Fruit fly (Drosophila melanogaster) whole organism, embryonic: Measurements from ENCODE around the gene DEF8.

ENCODE experiments used
- Adf1 ChIP-seq: fragments of 200-800 bp; sonication (Bioruptor generic); IDR thresholded peaks from 2 replicates; pipeline ENCODE4 v1.3.6; 2022; ENCODE audit warnings: missing biosample characterization, missing genetic modification characterization
- CG10147 ChIP-seq: fragments of 200-800 bp; sonication (Bioruptor generic); optimal IDR thresholded peaks from 2 replicates; lab custom pipeline; 2019; ENCODE audit warnings: missing biosample characterization, mild to moderate bottlenecking, missing genetic modification characterization, moderate library complexity
- CG12236 ChIP-seq: fragments of 200-800 bp; sonication (Bioruptor generic); optimal IDR thresholded peaks from 2 replicates; lab custom pipeline; 2016; ENCODE audit warnings: missing biosample characterization, missing genetic modification characterization
- CG12659 ChIP-seq: fragments of 200-800 bp; sonication (Bioruptor generic); optimal IDR thresholded peaks from 3 replicates; lab custom pipeline; 2017; ENCODE audit warnings: mild to moderate bottlenecking, missing biosample characterization, missing genetic modification reagents, missing genetic modification characterization
- CG13775 ChIP-seq: fragments of 200-800 bp; sonication (Bioruptor generic); optimal IDR thresholded peaks from 3 replicates; lab custom pipeline; 2017; ENCODE audit warnings: missing biosample characterization, mild to moderate bottlenecking, missing genetic modification characterization
- CG1529 ChIP-seq: fragments of 200-800 bp; sonication (Bioruptor generic); optimal IDR thresholded peaks from 3 replicates; lab custom pipeline; 2018; ENCODE audit warnings: missing biosample characterization, missing genetic modification characterization
- CG15601 ChIP-seq: fragments of 200-800 bp; sonication (Bioruptor generic); optimal IDR thresholded peaks from 3 replicates; lab custom pipeline; 2019; ENCODE audit warnings: missing biosample characterization, mild to moderate bottlenecking, missing genetic modification characterization, moderate library complexity
- CG17359 ChIP-seq: fragments of 200-800 bp; sonication (Bioruptor generic); optimal IDR thresholded peaks from 3 replicates; lab custom pipeline; 2018; ENCODE audit warnings: missing biosample characterization, mild to moderate bottlenecking, missing genetic modification characterization, moderate library complexity
- CG1792 ChIP-seq: fragments of 200-800 bp; sonication (Bioruptor generic); optimal IDR thresholded peaks from 2 replicates; lab custom pipeline; 2016; ENCODE audit warnings: missing biosample characterization, missing genetic modification characterization
- CG18011 ChIP-seq: fragments of 200-800 bp; sonication (Bioruptor generic); optimal IDR thresholded peaks from 2 replicates; lab custom pipeline; 2017; ENCODE audit warnings: missing biosample characterization, missing genetic modification characterization, mild to moderate bottlenecking, moderate library complexity, missing genotype
- CG2116 ChIP-seq: fragments of 200-800 bp; sonication (Bioruptor generic); optimal IDR thresholded peaks from 3 replicates; lab custom pipeline; 2018; ENCODE audit warnings: missing biosample characterization, mild to moderate bottlenecking, missing genetic modification characterization
- CG33213 ChIP-seq: fragments of 200-800 bp; sonication (Bioruptor generic); optimal IDR thresholded peaks from 3 replicates; lab custom pipeline; 2016; ENCODE audit warnings: missing biosample characterization, missing genetic modification characterization
- CG34224 ChIP-seq: fragments of 200-800 bp; sonication (Bioruptor generic); IDR thresholded peaks from 3 replicates; pipeline ENCODE4 v1.3.6; 2022; ENCODE audit warnings: missing biosample characterization, missing genetic modification characterization; ENCODE audit not compliant: partially characterized antibody
- CG34376 ChIP-seq: fragments of 200-800 bp; sonication (Bioruptor generic); optimal IDR thresholded peaks from 2 replicates; lab custom pipeline; 2018; ENCODE audit warnings: missing biosample characterization, mild to moderate bottlenecking, missing genetic modification characterization
- CG34422 ChIP-seq: fragments of 200-800 bp; sonication (Bioruptor generic); IDR thresholded peaks from 3 replicates; pipeline ENCODE4 v1.3.6; 2022; ENCODE audit warnings: missing biosample characterization, missing genetic modification characterization
- CG4707 ChIP-seq: fragments of 200-800 bp; sonication (Bioruptor generic); optimal IDR thresholded peaks from 2 replicates; lab custom pipeline; 2018; ENCODE audit warnings: missing biosample characterization, mild to moderate bottlenecking, missing genetic modification characterization, moderate library complexity
- CG5180 ChIP-seq: fragments of 200-800 bp; sonication (Bioruptor generic); optimal IDR thresholded peaks from 3 replicates; lab custom pipeline; 2017; ENCODE audit warnings: missing biosample characterization, missing genetic modification characterization, mild to moderate bottlenecking, moderate library complexity, missing genetic modification reagents
- CG6272 ChIP-seq: fragments of 200-800 bp; sonication (Bioruptor generic); IDR thresholded peaks from 2 replicates; pipeline ENCODE4 v1.3.6; 2022; ENCODE audit warnings: missing biosample characterization, missing genetic modification characterization
- CG6689 ChIP-seq: fragments of 200-800 bp; sonication (Bioruptor generic); IDR thresholded peaks from 2 replicates; pipeline ENCODE4 v1.3.6; 2022; ENCODE audit warnings: missing biosample characterization, missing genetic modification characterization
- CG7271 ChIP-seq: fragments of 200-800 bp; sonication (Bioruptor generic); optimal IDR thresholded peaks from 2 replicates; lab custom pipeline; 2018; ENCODE audit warnings: missing biosample characterization, mild to moderate bottlenecking, missing genetic modification characterization, moderate library complexity
- CG7839 ChIP-seq: fragments of 200-800 bp; sonication (Bioruptor generic); optimal IDR thresholded peaks from 3 replicates; lab custom pipeline; 2018; ENCODE audit warnings: missing biosample characterization, mild to moderate bottlenecking, missing genetic modification characterization, moderate library complexity
- CG8281 ChIP-seq: fragments of 200-800 bp; sonication (Bioruptor generic); optimal IDR thresholded peaks from 2 replicates; lab custom pipeline; 2018; ENCODE audit warnings: missing biosample characterization, mild to moderate bottlenecking, missing genetic modification characterization, moderate library complexity
- CrebB ChIP-seq: fragments of 200-800 bp; sonication (Bioruptor generic); optimal IDR thresholded peaks from 3 replicates; lab custom pipeline; 2018; ENCODE audit warnings: missing biosample characterization, mild to moderate bottlenecking, missing genetic modification characterization
- Dref ChIP-seq: fragments of 200-800 bp; sonication (Bioruptor generic); IDR thresholded peaks from 2 replicates; pipeline ENCODE4 v1.3.6; 2022; ENCODE audit warnings: missing biosample characterization, missing genetic modification characterization
- Ets97D ChIP-seq: fragments of 200-800 bp; sonication (Bioruptor generic); optimal IDR thresholded peaks from 3 replicates; lab custom pipeline; 2016; ENCODE audit warnings: missing biosample characterization, missing genetic modification characterization
- H15 ChIP-seq: fragments of 200-800 bp; sonication (Bioruptor generic); IDR thresholded peaks from 3 replicates; pipeline ENCODE4 v1.3.6; 2022; ENCODE audit warnings: missing biosample characterization, missing genetic modification characterization
- Hey ChIP-seq: fragments of 200-800 bp; sonication (Bioruptor generic); optimal IDR thresholded peaks from 3 replicates; lab custom pipeline; 2018; ENCODE audit warnings: missing biosample characterization, mild to moderate bottlenecking, missing genetic modification characterization
- Hmr ChIP-seq: fragments of 200-800 bp; sonication (Bioruptor generic); optimal IDR thresholded peaks from 3 replicates; lab custom pipeline; 2017; ENCODE audit warnings: mild to moderate bottlenecking, missing biosample characterization, missing genetic modification reagents, missing genetic modification characterization
- Hsf ChIP-seq: fragments of 200-800 bp; sonication (Bioruptor generic); optimal IDR thresholded peaks from 3 replicates; lab custom pipeline; 2016; ENCODE audit warnings: missing biosample characterization, missing genetic modification characterization
- Oaz ChIP-seq: fragments of 200-800 bp; sonication (Bioruptor generic); IDR thresholded peaks from 2 replicates; pipeline ENCODE4 v1.3.6; 2022; ENCODE audit warnings: missing biosample characterization, missing genetic modification characterization
- Pdp1 ChIP-seq, 2 experiments: fragments of 200-800 bp; sonication (Bioruptor generic); optimal IDR thresholded peaks; 3 replicates each; lab custom pipeline; 2016; ENCODE audit warnings: missing biosample characterization in 2 of 2, missing genetic modification characterization in 2 of 2, mild to moderate bottlenecking in 1 of 2, moderate library complexity in 1 of 2
- Tbp ChIP-seq: fragments of >200 bp; optimal IDR thresholded peaks from 2 replicates; lab custom pipeline; 2018; ENCODE audit warnings: missing biosample characterization, missing genetic modification characterization
- Trl ChIP-seq, 3 experiments: fragments of >200 bp in 2 of 3; fragments of 200-800 bp in 1 of 3; sonication (Bioruptor generic) in 1 of 3; optimal IDR thresholded peaks; 2 replicates in 1 of 3; 3 replicates in 2 of 3; lab custom pipeline; 2016 to 2017; ENCODE audit warnings: missing biosample characterization in 1 of 3, missing genetic modification characterization in 1 of 3
- ab ChIP-seq: fragments of 200-800 bp; sonication (Bioruptor generic); optimal IDR thresholded peaks from 2 replicates; lab custom pipeline; 2016; ENCODE audit warnings: missing biosample characterization, missing genetic modification characterization
- al ChIP-seq: fragments of 200-800 bp; sonication (Bioruptor generic); IDR thresholded peaks from 2 replicates; pipeline ENCODE4 v1.3.6; 2022; ENCODE audit warnings: missing biosample characterization, missing genetic modification characterization
- az2 ChIP-seq: fragments of 200-800 bp; sonication (Bioruptor generic); optimal IDR thresholded peaks from 3 replicates; lab custom pipeline; 2016; ENCODE audit warnings: missing biosample characterization, missing genetic modification characterization
- croc ChIP-seq: fragments of 200-800 bp; sonication (Bioruptor generic); conservative IDR thresholded peaks from 3 replicates; pipeline ENCODE4 v1.3.6; 2022; ENCODE audit warnings: missing biosample characterization, missing genetic modification characterization
- dm ChIP-seq: fragments of 200-800 bp; sonication (Bioruptor generic); optimal IDR thresholded peaks from 3 replicates; lab custom pipeline; 2016; ENCODE audit warnings: missing biosample characterization, missing genetic modification characterization
- dmrt99B ChIP-seq: fragments of 200-800 bp; sonication (Bioruptor generic); optimal IDR thresholded peaks from 2 replicates; lab custom pipeline; 2018; ENCODE audit warnings: missing biosample characterization, mild to moderate bottlenecking, missing genetic modification characterization, moderate library complexity
- esg ChIP-seq: fragments of 200-800 bp; sonication (Bioruptor generic); conservative IDR thresholded peaks from 2 replicates; pipeline ENCODE4 v1.3.6; 2022; ENCODE audit warnings: missing biosample characterization, missing genetic modification characterization
- exex ChIP-seq: fragments of 200-800 bp; sonication (Bioruptor generic); optimal IDR thresholded peaks from 4 replicates; lab custom pipeline; 2018; ENCODE audit warnings: missing biosample characterization, mild to moderate bottlenecking, missing genetic modification characterization, moderate library complexity
- gfzf ChIP-seq: fragments of 200-800 bp; sonication (Bioruptor generic); optimal IDR thresholded peaks from 2 replicates; lab custom pipeline; 2016; ENCODE audit warnings: missing biosample characterization, mild to moderate bottlenecking, missing genetic modification characterization, moderate library complexity
- hkb ChIP-seq, 2 experiments: fragments of 200-800 bp in 1 of 2; fragments of >200 bp in 1 of 2; sonication (Bioruptor generic) in 1 of 2; IDR thresholded peaks in 1 of 2; optimal IDR thresholded peaks in 1 of 2; 2 replicates each; pipeline versions ENCODE4 v1.3.6 to Lab custom; 2017 to 2022; ENCODE audit warnings: missing biosample characterization in 1 of 2, missing genetic modification characterization in 1 of 2
- maf-S ChIP-seq: fragments of 200-800 bp; sonication (Bioruptor generic); optimal IDR thresholded peaks from 2 replicates; lab custom pipeline; 2016; ENCODE audit warnings: missing biosample characterization, missing genetic modification characterization
- nerfin-2 ChIP-seq: fragments of 200-800 bp; sonication (Bioruptor generic); IDR thresholded peaks from 2 replicates; pipeline ENCODE4 v1.3.6; 2022; ENCODE audit warnings: missing biosample characterization, missing genetic modification characterization; ENCODE audit not compliant: partially characterized antibody
- nmo ChIP-seq: fragments of 200-800 bp; sonication (Bioruptor generic); optimal IDR thresholded peaks from 2 replicates; lab custom pipeline; 2018; ENCODE audit warnings: missing biosample characterization, mild to moderate bottlenecking, missing genetic modification characterization, moderate library complexity
- repo ChIP-seq: fragments of 200-800 bp; sonication (Bioruptor generic); optimal IDR thresholded peaks from 2 replicates; lab custom pipeline; 2016; ENCODE audit warnings: missing biosample characterization, missing genetic modification characterization
- run ChIP-seq: fragments of 200-800 bp; sonication (Bioruptor generic); optimal IDR thresholded peaks from 3 replicates; lab custom pipeline; 2018; ENCODE audit warnings: missing biosample characterization, mild to moderate bottlenecking, missing genetic modification characterization
- shn ChIP-seq: fragments of 200-800 bp; sonication (Bioruptor generic); optimal IDR thresholded peaks from 3 replicates; lab custom pipeline; 2016; ENCODE audit warnings: missing biosample characterization, missing genetic modification characterization

Gene DEF8

DNA sequence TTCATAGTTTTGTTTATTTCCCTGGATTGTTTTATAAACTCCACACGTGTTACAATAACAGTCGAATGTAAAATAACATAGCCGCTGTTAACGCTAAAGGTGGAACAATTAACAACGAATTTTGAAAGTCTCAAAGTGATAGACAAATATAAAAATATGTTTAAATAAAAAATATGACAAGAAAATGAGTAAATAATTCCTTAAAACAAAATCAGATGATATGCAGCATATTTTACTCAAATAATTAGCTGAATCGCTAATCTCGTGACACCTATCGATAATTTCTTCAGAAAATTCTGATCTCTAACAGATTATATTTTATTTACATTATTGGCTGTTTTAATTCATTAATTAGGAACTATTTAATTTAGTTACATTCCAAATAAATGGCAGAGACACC lies 4.7 kb downstream of the DEF8 start, which contains the start of the genes CG5645 and Atg12:
Gene CG5645, minus strand, starts transcription at position 77 of the 400 bp plus-strand sequence.
Gene Atg12, plus strand, starts transcription at position 338 of the 400 bp plus-strand sequence.
- TF ChIP-seq repo (no peak), CG34224 (GFP tag; lab: Robert Waterston, UW) (peak; percentile 82), CG34376 (peak; percentile 57), shn (GFP tag; lab: Kevin White, UChicago) (no peak), CrebB (tag; lab: Kevin White, UChicago) (peak; percentile 4), CG12659 (GFP tag; lab: Kevin White, UChicago) (peak; percentile 60), az2 (GFP tag; lab: Kevin White, UChicago) (peak; percentile 49), dm (GFP tag; lab: Kevin White, UChicago) (no peak), Hey (tag; lab: Kevin White, UChicago) (no peak), Dref (GFP tag; lab: Robert Waterston, UW) (peak; percentile 61), CG7271 (tag; lab: Kevin White, UChicago) (no peak), H15 (GFP tag; lab: Robert Waterston, UW) (no peak; the same call in 2 of the 3 replicates), CG34422 (peak; percentile 56; the same call in 2 of the 3 replicates), CG7839 (tag; lab: Kevin White, UChicago) (peak; percentile 54), CG1529 (GFP tag; lab: Kevin White, UChicago) (no peak), CG6689 (GFP tag; lab: Robert Waterston, UW) (peak; percentile 34; the same call in 1 of the 2 replicates), CG33213 (no peak), Hmr (peak; percentile 44), CG13775 (GFP tag; lab: Kevin White, UChicago) (peak; percentile 27), CG10147 (peak; percentile 10), CG1792 (no peak), nerfin-2 (peak; percentile 56; the same call in 1 of the 2 replicates), CG18011 (GFP tag; lab: Kevin White, UChicago) (peak; percentile 10), esg (GFP tag; lab: Robert Waterston, UW) (0 out of 2 replicates have a peak, but pooled peaks have one; percentile 19), CG4707 (GFP tag; lab: Kevin White, UChicago) (no peak), croc (GFP tag; lab: Robert Waterston, UW) (no peak), hkb (optimal IDR thresholded peaks at IDR 0.05; lab: Kevin White, UChicago) (no peak), hkb (GFP tag; IDR thresholded peaks at IDR 0.05; lab: Robert Waterston, UW) (peak; percentile 61; the same call in 1 of the 2 replicates), CG17359 (tag; lab: Kevin White, UChicago) (peak; percentile 66), Adf1 (GFP tag; lab: Robert Waterston, UW) (no peak), Hsf (peak; percentile 4), dmrt99B (peak; percentile 51), CG5180 (GFP tag; lab: Kevin White, UChicago) (no peak), nmo (GFP tag; lab: Kevin White, UChicago) (peak; percentile 44), Oaz (GFP tag; lab: Robert Waterston, UW) (peak; percentile 41; the same call in 1 of the 2 replicates), run (tag; lab: Kevin White, UChicago) (no peak), CG2116 (GFP tag; lab: Kevin White, UChicago) (peak; percentile 78), CG6272 (GFP tag; lab: Robert Waterston, UW) (no peak), al (GFP tag; lab: Robert Waterston, UW) (peak; percentile 63), CG15601 (tag; lab: Kevin White, UChicago) (peak; percentile 16), exex (tag; lab: Kevin White, UChicago) (peak; percentile 63), CG12236 (GFP tag; lab: Kevin White, UChicago) (no peak), ab (GFP tag; lab: Kevin White, UChicago) (no peak), CG8281 (tag; lab: Kevin White, UChicago) (no peak), Tbp (GFP tag; lab: Kevin White, UChicago) (no peak), Trl (optimal IDR thresholded peaks at IDR 0.05; lab: Kevin White, UChicago) (no peak), Trl (GFP tag; optimal IDR thresholded peaks at IDR 0.05; lab: Kevin White, UChicago) (no peak), Pdp1 (GFP tag; optimal IDR thresholded peaks at IDR 0.05; lab: Kevin White, UChicago) (peak in 1 of 2 experiments; percentile 28), maf-S (GFP tag; lab: Kevin White, UChicago) (peak; percentile 11), gfzf (peak; percentile 1), Ets97D (GFP tag; lab: Kevin White, UChicago) (peak; percentile 2)
